Worm (Caenorhabditis elegans): ENCODE measurements around the gene cgt-2.

- TF ChIP-seq zag-1 (tag; optimal IDR thresholded peaks at IDR 0.05) (no peak), ceh-82 (tag; optimal IDR thresholded peaks at IDR 0.05) (no peak)
Measured at ce11 chrX:17676679-17677078, 18.4 kb upstream of the cgt-2 start.
